Fruit fly (Drosophila melanogaster) whole organism, prepupa: ENCODE results near the gene CG11586.
A peak's percentile ranks its signal among the peaks of the same experiment; 100 is the strongest.

Experiments used
- Blimp-1 ChIP-seq: fragments of 200-800 bp; sonication (Bioruptor generic); optimal IDR thresholded peaks from 3 replicates; lab custom pipeline; 2017; ENCODE audit warnings: missing biosample characterization, missing genetic modification characterization, mild to moderate bottlenecking, moderate library complexity, missing genetic modification reagents
- CG10631 ChIP-seq: fragments of 200-800 bp; sonication (Bioruptor generic); optimal IDR thresholded peaks from 2 replicates; lab custom pipeline; 2016; ENCODE audit warnings: missing biosample characterization, missing genetic modification characterization
- CG10669 ChIP-seq: fragments of 200-800 bp; sonication (Bioruptor generic); optimal IDR thresholded peaks from 3 replicates; lab custom pipeline; 2018; ENCODE audit warnings: missing biosample characterization, mild to moderate bottlenecking, missing genetic modification characterization, moderate library complexity
- CG11294 ChIP-seq: fragments of 200-800 bp; sonication (Bioruptor generic); IDR thresholded peaks from 2 replicates; pipeline ENCODE4 v1.3.6; 2022; ENCODE audit warnings: missing biosample characterization, missing genetic modification characterization
- CG11762 ChIP-seq: fragments of 200-800 bp; sonication (Bioruptor generic); optimal IDR thresholded peaks from 3 replicates; lab custom pipeline; 2016; ENCODE audit warnings: missing biosample characterization, missing genetic modification characterization; ENCODE audit not compliant: insufficient read depth
- CG15336 ChIP-seq: fragments of 200-800 bp; sonication (Bioruptor generic); IDR thresholded peaks from 2 replicates; pipeline ENCODE4 v1.3.6; 2022; ENCODE audit warnings: missing biosample characterization, missing genetic modification characterization
- CG1621 ChIP-seq: fragments of 200-800 bp; sonication (Bioruptor generic); optimal IDR thresholded peaks from 3 replicates; lab custom pipeline; 2018; ENCODE audit warnings: missing biosample characterization, mild to moderate bottlenecking, missing genetic modification characterization
- CG31627 ChIP-seq: fragments of 200-800 bp; sonication (Bioruptor generic); optimal IDR thresholded peaks from 3 replicates; lab custom pipeline; 2016; ENCODE audit warnings: missing biosample characterization, missing genetic modification characterization
- CG32006 ChIP-seq: fragments of 200-800 bp; sonication (Bioruptor generic); optimal IDR thresholded peaks from 3 replicates; lab custom pipeline; 2017; ENCODE audit warnings: missing biosample characterization, mild to moderate bottlenecking, missing genetic modification characterization
- CG4318 ChIP-seq: fragments of 200-800 bp; sonication (Bioruptor generic); optimal IDR thresholded peaks from 3 replicates; lab custom pipeline; 2017; ENCODE audit warnings: missing biosample characterization, mild to moderate bottlenecking, missing genetic modification characterization
- CG6163 ChIP-seq: fragments of 200-800 bp; sonication (Bioruptor generic); IDR thresholded peaks from 3 replicates; pipeline ENCODE4 v1.3.6; 2022; ENCODE audit warnings: missing biosample characterization, missing genetic modification characterization
- CG6792 ChIP-seq: fragments of 200-800 bp; sonication (Bioruptor generic); optimal IDR thresholded peaks from 3 replicates; lab custom pipeline; 2016; ENCODE audit warnings: missing biosample characterization, missing genetic modification characterization
- CG7368 ChIP-seq: fragments of 200-800 bp; sonication (Bioruptor generic); optimal IDR thresholded peaks from 3 replicates; lab custom pipeline; 2016; ENCODE audit warnings: missing biosample characterization, missing genetic modification characterization
- CG8119 ChIP-seq: fragments of 200-800 bp; sonication (Bioruptor generic); IDR thresholded peaks from 3 replicates; pipeline ENCODE4 v1.3.6; 2022; ENCODE audit warnings: missing biosample characterization, missing genetic modification characterization
- Eip75B ChIP-seq: fragments of 200-800 bp; sonication (Bioruptor generic); optimal IDR thresholded peaks from 3 replicates; lab custom pipeline; 2016; ENCODE audit warnings: missing biosample characterization, missing genetic modification characterization
- Eip78C ChIP-seq: fragments of 200-800 bp; sonication (Bioruptor generic); peaks from one replicate; lab custom pipeline; 2016; ENCODE audit warnings: missing biosample characterization, missing genetic modification characterization
- Ets21C ChIP-seq: fragments of 200-800 bp; sonication (Bioruptor generic); optimal IDR thresholded peaks from 3 replicates; lab custom pipeline; 2016; ENCODE audit warnings: missing biosample characterization, missing genetic modification characterization
- Ets96B ChIP-seq: fragments of 200-800 bp; optimal IDR thresholded peaks from 2 replicates; lab custom pipeline; 2019; ENCODE audit warnings: missing biosample characterization, mild to moderate bottlenecking, missing genetic modification characterization, moderate library complexity
- Gug ChIP-seq: fragments of 200-800 bp; sonication (Bioruptor generic); IDR thresholded peaks from 2 replicates; pipeline ENCODE4 v1.3.6; 2022; ENCODE audit warnings: missing biosample characterization, missing genetic modification characterization
- Hr38 ChIP-seq: sonication (Bioruptor generic); optimal IDR thresholded peaks from 2 replicates; lab custom pipeline; 2016; ENCODE audit warnings: missing biosample characterization, missing genetic modification characterization
- Hr39 ChIP-seq: fragments of 200-800 bp; sonication (Bioruptor generic); optimal IDR thresholded peaks from 2 replicates; lab custom pipeline; 2016; ENCODE audit warnings: missing biosample characterization, missing genetic modification characterization
- Lpt ChIP-seq: fragments of 200-800 bp; sonication (Bioruptor generic); optimal IDR thresholded peaks from 3 replicates; lab custom pipeline; 2016; ENCODE audit warnings: missing biosample characterization, missing genetic modification characterization
- Met ChIP-seq: fragments of 200-800 bp; sonication (Bioruptor generic); optimal IDR thresholded peaks from 3 replicates; lab custom pipeline; 2016; ENCODE audit warnings: missing biosample characterization, missing genetic modification characterization
- OdsH ChIP-seq: fragments of 200-800 bp; sonication (Bioruptor generic); optimal IDR thresholded peaks from 3 replicates; lab custom pipeline; 2016; ENCODE audit warnings: missing biosample characterization, missing genetic modification characterization
- Smox ChIP-seq: fragments of 200-800 bp; sonication (Bioruptor generic); optimal IDR thresholded peaks from 3 replicates; lab custom pipeline; 2016; ENCODE audit warnings: missing biosample characterization, missing genetic modification characterization
- Sox102F ChIP-seq: fragments of 200-800 bp; sonication (Bioruptor generic); optimal IDR thresholded peaks from 2 replicates; lab custom pipeline; 2016; ENCODE audit warnings: missing biosample characterization, mild to moderate bottlenecking, missing genetic modification characterization
- Sox14 ChIP-seq: fragments of 200-800 bp; sonication (Bioruptor generic); optimal IDR thresholded peaks from 3 replicates; lab custom pipeline; 2016; ENCODE audit warnings: missing biosample characterization, missing genetic modification characterization
- Sox15 ChIP-seq: fragments of 200-800 bp; sonication (Bioruptor generic); optimal IDR thresholded peaks from 3 replicates; lab custom pipeline; 2016; ENCODE audit warnings: missing biosample characterization, missing genetic modification characterization
- achi ChIP-seq: fragments of 200-800 bp; sonication (Bioruptor generic); optimal IDR thresholded peaks from 3 replicates; lab custom pipeline; 2016; ENCODE audit warnings: missing biosample characterization, missing genetic modification characterization
- cyc ChIP-seq: fragments of 200-800 bp; sonication (Bioruptor generic); optimal IDR thresholded peaks from 3 replicates; lab custom pipeline; 2016; ENCODE audit warnings: missing biosample characterization, missing genetic modification characterization
- dac ChIP-seq: fragments of 200-800 bp; sonication (Bioruptor generic); optimal IDR thresholded peaks from 2 replicates; lab custom pipeline; 2017; ENCODE audit warnings: missing biosample characterization, mild to moderate bottlenecking, missing genetic modification characterization
- dsx ChIP-seq: fragments of 200-800 bp; optimal IDR thresholded peaks from 3 replicates; lab custom pipeline; 2019; ENCODE audit warnings: missing biosample characterization, mild to moderate bottlenecking, missing genetic modification characterization, moderate library complexity; ENCODE audit not compliant: poor library complexity, severe bottlenecking
- eg ChIP-seq: fragments of 200-800 bp; sonication (Bioruptor generic); IDR thresholded peaks from 3 replicates; pipeline ENCODE4 v1.3.6; 2022; ENCODE audit warnings: missing biosample characterization, missing genetic modification characterization
- fd59A ChIP-seq: fragments of 200-800 bp; sonication (Bioruptor generic); optimal IDR thresholded peaks from 2 replicates; lab custom pipeline; 2017; ENCODE audit warnings: missing biosample characterization, mild to moderate bottlenecking, missing genetic modification characterization, missing genetic modification reagents
- fd85E ChIP-seq: fragments of 200-800 bp; sonication (Bioruptor generic); optimal IDR thresholded peaks from 3 replicates; lab custom pipeline; 2016; ENCODE audit warnings: missing biosample characterization, missing genetic modification characterization
- fkh ChIP-seq: fragments of 200-800 bp; sonication (Bioruptor generic); optimal IDR thresholded peaks from 3 replicates; lab custom pipeline; 2017; ENCODE audit warnings: missing biosample characterization, mild to moderate bottlenecking, missing genetic modification characterization, moderate library complexity
- net ChIP-seq: fragments of 200-800 bp; sonication (Bioruptor generic); optimal IDR thresholded peaks from 3 replicates; lab custom pipeline; 2016; ENCODE audit warnings: missing biosample characterization, missing genetic modification characterization
- salr ChIP-seq, 2 experiments: fragments of 200-800 bp; sonication (Bioruptor generic); optimal IDR thresholded peaks; 3 replicates each; lab custom pipeline; 2016 to 2018; ENCODE audit warnings: missing biosample characterization in 2 of 2, missing genetic modification characterization in 2 of 2, mild to moderate bottlenecking in 1 of 2
- spab ChIP-seq: fragments of 200-800 bp; sonication (Bioruptor generic); optimal IDR thresholded peaks from 2 replicates; lab custom pipeline; 2017; ENCODE audit warnings: missing biosample characterization, mild to moderate bottlenecking, missing genetic modification characterization, missing genetic modification reagents
- svp ChIP-seq: fragments of 200-800 bp; sonication (Bioruptor generic); peaks from one replicate; lab custom pipeline; 2016; ENCODE audit warnings: missing biosample characterization, missing genetic modification characterization
- topi ChIP-seq: fragments of 200-800 bp; sonication (Bioruptor generic); optimal IDR thresholded peaks from 3 replicates; lab custom pipeline; 2016; ENCODE audit warnings: missing biosample characterization, missing genetic modification characterization
- vri ChIP-seq: fragments of 200-800 bp; sonication (Bioruptor generic); optimal IDR thresholded peaks from 3 replicates; lab custom pipeline; 2016; ENCODE audit warnings: missing biosample characterization, mild to moderate bottlenecking, missing genetic modification characterization

Gene CG11586

DNA sequence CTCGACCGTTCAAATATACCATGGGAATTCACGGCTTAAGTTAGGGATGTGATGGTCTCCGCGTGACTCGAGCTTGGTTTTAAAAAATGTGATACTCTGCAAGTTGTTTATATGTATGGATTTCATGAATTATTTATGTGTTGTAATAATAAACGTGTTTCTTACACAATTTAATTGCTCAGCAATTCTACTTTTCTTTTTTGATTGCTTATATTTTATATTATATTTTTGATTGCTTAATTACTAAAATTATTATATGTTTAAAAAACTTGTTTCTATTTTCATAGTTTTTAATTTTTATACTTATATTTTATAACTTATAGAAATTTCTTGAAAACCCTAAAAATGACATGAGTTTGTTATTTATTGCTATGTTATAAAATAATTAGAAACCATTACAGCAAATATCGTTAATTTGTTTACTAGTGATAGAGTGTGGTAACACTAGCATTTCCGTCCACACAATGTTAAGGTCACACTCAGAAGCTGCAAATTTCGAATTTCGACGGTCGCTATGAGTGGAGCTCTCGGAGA, 7.9 kb downstream of the CG11586 start, which contains the start of the genes ago and CG1265 (continued):
- TF ChIP-seq CG11294 (GFP tag; lab: Robert Waterston, UW): no peak
- TF ChIP-seq CG10669 (GFP tag; lab: Kevin White, UChicago): no peak
- TF ChIP-seq OdsH (GFP tag; lab: Kevin White, UChicago): peak; percentile 31
- TF ChIP-seq Ets21C (GFP tag; lab: Kevin White, UChicago): no peak
- no peak for TF ChIP-seq spab (GFP tag; lab: Kevin White, UChicago)
- peak; percentile 18 for TF ChIP-seq cyc (GFP tag; lab: Kevin White, UChicago)
- peak; percentile 37 for TF ChIP-seq CG31627
- peak; percentile 31 for TF ChIP-seq Hr39 (GFP tag; lab: Kevin White, UChicago)
- TF ChIP-seq fd85E: no peak
- TF ChIP-seq CG11762: peak; percentile 0
- TF ChIP-seq net (GFP tag; lab: Kevin White, UChicago): no peak
- peak in 1 of 2 experiments; percentile 36 for TF ChIP-seq salr (GFP tag; optimal IDR thresholded peaks at IDR 0.05; lab: Kevin White, UChicago)
- no peak for TF ChIP-seq Gug
- TF ChIP-seq Sox15 (GFP tag; lab: Kevin White, UChicago): no peak
- TF ChIP-seq CG6792 (GFP tag; lab: Kevin White, UChicago): no peak
- no peak for TF ChIP-seq topi
- no peak for TF ChIP-seq CG1621
- no peak for TF ChIP-seq dac
- TF ChIP-seq Smox (GFP tag; lab: Kevin White, UChicago): no peak
- no peak for TF ChIP-seq Sox102F (GFP tag; lab: Kevin White, UChicago)
- TF ChIP-seq Ets96B (tag; lab: Kevin White, UChicago): peak; percentile 28
- TF ChIP-seq Blimp-1 (GFP tag; lab: Kevin White, UChicago): no peak
- no peak for TF ChIP-seq CG6163 (GFP tag; lab: Robert Waterston, UW)
- peak; percentile 20 for TF ChIP-seq Met (GFP tag; lab: Kevin White, UChicago)
- no peak for TF ChIP-seq CG15336 (GFP tag; lab: Robert Waterston, UW)
- TF ChIP-seq Hr38 (GFP tag; lab: Kevin White, UChicago): no peak
- peak; percentile 39 for TF ChIP-seq achi
- peak; percentile 61 for TF ChIP-seq CG10631 (GFP tag; lab: Kevin White, UChicago)
- no peak for TF ChIP-seq CG4318
- TF ChIP-seq vri (GFP tag; lab: Kevin White, UChicago): no peak
- no peak for TF ChIP-seq fd59A (GFP tag; lab: Kevin White, UChicago)
- TF ChIP-seq Sox14: no peak
- no peak for TF ChIP-seq Lpt (GFP tag; lab: Kevin White, UChicago)
- no peak for TF ChIP-seq CG8119 (GFP tag; lab: Robert Waterston, UW)
- TF ChIP-seq Eip78C (GFP tag; lab: Kevin White, UChicago): peak; percentile 63

DNA sequence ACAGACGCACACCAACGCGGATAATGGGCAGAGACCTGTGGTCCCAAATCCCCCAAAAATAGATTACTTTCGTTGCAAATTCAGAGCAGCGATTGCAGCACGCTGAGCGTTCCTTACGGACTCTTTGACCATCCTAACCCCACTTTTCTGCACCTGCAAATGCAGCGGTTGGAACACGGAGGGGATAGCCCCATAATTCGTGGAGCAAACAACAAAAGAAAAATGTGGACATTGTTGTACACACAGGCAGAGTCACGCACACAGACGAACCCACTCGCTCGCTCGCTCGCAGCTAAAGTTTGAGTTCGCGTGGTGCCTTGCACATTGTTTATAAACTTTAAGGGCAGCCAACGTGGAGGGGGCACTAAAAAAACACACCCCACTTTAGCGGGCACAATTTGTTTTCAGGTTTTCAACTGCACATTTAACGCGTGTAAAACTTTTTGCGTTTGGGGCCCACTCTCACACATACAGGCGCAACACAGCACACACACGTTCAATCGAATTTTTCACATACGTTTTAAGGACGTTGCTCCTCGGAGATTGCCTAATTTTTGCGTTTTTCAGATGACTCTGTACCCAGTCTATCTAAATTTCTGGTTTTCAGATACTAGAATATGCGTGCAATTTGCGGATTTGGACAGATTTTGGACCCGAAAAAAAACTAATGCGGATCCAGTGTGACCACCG, 8.5 kb downstream of the CG11586 start:
- no peak for TF ChIP-seq Eip75B (GFP tag; lab: Kevin White, UChicago)
- TF ChIP-seq Sox14: peak; percentile 38
- no peak for TF ChIP-seq CG6792 (GFP tag; lab: Kevin White, UChicago)
- peak; percentile 66 for TF ChIP-seq dsx (GFP tag; lab: Kevin White, UChicago)
- no peak for TF ChIP-seq CG10669 (GFP tag; lab: Kevin White, UChicago)
- TF ChIP-seq CG6163 (GFP tag; lab: Robert Waterston, UW): no peak
- no peak for TF ChIP-seq CG1621
- peak; percentile 92 for TF ChIP-seq svp (GFP tag; lab: Kevin White, UChicago)
- no peak for TF ChIP-seq Lpt (GFP tag; lab: Kevin White, UChicago)
- no peak for TF ChIP-seq CG32006 (GFP tag; lab: Kevin White, UChicago)
- TF ChIP-seq CG7368 (GFP tag; lab: Kevin White, UChicago): no peak
- no peak for TF ChIP-seq eg (GFP tag; lab: Robert Waterston, UW)
- peak; percentile 44 for TF ChIP-seq Eip78C (GFP tag; lab: Kevin White, UChicago)
- no peak for TF ChIP-seq fd59A (GFP tag; lab: Kevin White, UChicago)
- peak; percentile 73 for TF ChIP-seq fkh (GFP tag; lab: Kevin White, UChicago)
- TF ChIP-seq, all 60 proteins: peak for 5
